Worm (Caenorhabditis elegans) whole organism, L1 larva: Measurements from ENCODE around the gene sdz-5.

ENCODE experiments used
- C04F5.9 ChIP-seq: sonication (generic microtip); optimal IDR thresholded peaks from 2 replicates; lab custom pipeline; 2016; ENCODE audit warnings: missing genetic modification characterization, missing compliant biosample characterization
- C16A3.4 ChIP-seq: fragments of 150-350 bp; optimal IDR thresholded peaks from 2 replicates; lab custom pipeline; 2014; ENCODE audit warnings: missing biosample characterization, missing genetic modification characterization
- C34B4.2 ChIP-seq: sonication (generic microtip); optimal IDR thresholded peaks from 2 replicates; lab custom pipeline; 2017; ENCODE audit warnings: mild to moderate bottlenecking, missing genetic modification characterization, missing compliant biosample characterization
- F16B12.6 ChIP-seq: fragments of 150-350 bp; optimal IDR thresholded peaks from 2 replicates; lab custom pipeline; 2014; ENCODE audit warnings: missing biosample characterization, missing genetic modification characterization
- Y116A8C.19 ChIP-seq: sonication (generic microtip); optimal IDR thresholded peaks from 2 replicates; lab custom pipeline; 2016; ENCODE audit warnings: missing compliant biosample characterization, missing genetic modification characterization, borderline replicate concordance
- aha-1 ChIP-seq: fragments of 150-350 bp; optimal IDR thresholded peaks from 2 replicates; lab custom pipeline; 2014; ENCODE audit warnings: missing biosample characterization, missing genetic modification characterization
- aly-2 ChIP-seq: fragments of 150-350 bp; optimal IDR thresholded peaks from 2 replicates; lab custom pipeline; 2014; ENCODE audit warnings: missing biosample characterization, missing genetic modification characterization
- blmp-1 ChIP-seq: fragments of 150-350 bp; optimal IDR thresholded peaks from 2 replicates; lab custom pipeline; 2014; ENCODE audit warnings: missing biosample characterization, missing genetic modification characterization
- ceh-63 ChIP-seq: fragments of 200-800 bp; sonication (Bioruptor generic); optimal IDR thresholded peaks from 2 replicates; lab custom pipeline; 2018; ENCODE audit warnings: mild to moderate bottlenecking, missing genetic modification characterization, missing compliant biosample characterization
- ceh-82 ChIP-seq, 3 experiments: fragments of 150-350 bp in 1 of 3; sonication (generic microtip) in 2 of 3; optimal IDR thresholded peaks; 2 replicates each; lab custom pipeline; 2014 to 2017; ENCODE audit warnings: missing biosample characterization in 3 of 3, missing genetic modification characterization in 3 of 3
- ceh-88 ChIP-seq: fragments of 200-800 bp; sonication (Bioruptor generic); IDR thresholded peaks from 2 replicates; pipeline ENCODE4 v1.3.6; 2022; ENCODE audit warnings: missing genetic modification characterization, missing compliant biosample characterization
- dpl-1 ChIP-seq, 3 experiments: fragments of 150-350 bp in 2 of 3; sonication (generic microtip) in 1 of 3; optimal IDR thresholded peaks; 2 replicates each; lab custom pipeline; 2014 to 2017; ENCODE audit warnings: missing biosample characterization in 3 of 3, missing genetic modification characterization in 3 of 3, missing genetic modification reagents in 3 of 3
- dsc-1 ChIP-seq: sonication (generic microtip); optimal IDR thresholded peaks from 2 replicates; lab custom pipeline; 2016; ENCODE audit warnings: mild to moderate bottlenecking, missing genetic modification characterization, missing compliant biosample characterization
- efl-1 ChIP-seq, 4 experiments: fragments of 150-350 bp; optimal IDR thresholded peaks in 3 of 4; peaks in 1 of 4; 1 replicate in 1 of 4; 2 replicates in 3 of 4; lab custom pipeline; 2014; ENCODE audit warnings: missing biosample characterization in 2 of 4, missing genetic modification characterization in 2 of 4, missing genetic modification reagents in 2 of 4
- egl-13 ChIP-seq: sonication (generic microtip); optimal IDR thresholded peaks from 2 replicates; lab custom pipeline; 2016; ENCODE audit warnings: missing genotype, missing genetic modification reagents, missing genetic modification characterization, missing compliant biosample characterization
- egl-27 ChIP-seq, 2 experiments: fragments of 150-350 bp in 1 of 2; sonication (generic microtip); optimal IDR thresholded peaks; 3 replicates each; lab custom pipeline; 2017 to 2018; ENCODE audit warnings: missing biosample characterization in 2 of 2, missing genetic modification characterization in 2 of 2, missing genetic modification reagents in 2 of 2
- elt-2 ChIP-seq: sonication (generic microtip); optimal IDR thresholded peaks from 2 replicates; lab custom pipeline; 2016; ENCODE audit warnings: missing genetic modification characterization, mild to moderate bottlenecking, inconsistent platforms, missing compliant biosample characterization, missing genetic modification reagents
- elt-3 ChIP-seq, 6 experiments: fragments of 150-350 bp in 1 of 6; sonication (generic microtip); optimal IDR thresholded peaks; 2 replicates each; lab custom pipeline; 2017 to 2018; ENCODE audit warnings: missing biosample characterization in 6 of 6, missing genetic modification characterization in 6 of 6, inconsistent platforms in 1 of 6
- ets-5 ChIP-seq: fragments of 200-800 bp; sonication (Bioruptor generic); IDR thresholded peaks from 2 replicates; pipeline ENCODE4 v1.3.6; 2022; ENCODE audit warnings: missing genetic modification characterization, missing compliant biosample characterization
- fkh-4 ChIP-seq: sonication (generic microtip); optimal IDR thresholded peaks from 2 replicates; lab custom pipeline; 2016; ENCODE audit warnings: missing compliant biosample characterization, missing genetic modification characterization, borderline replicate concordance
- hlh-17 ChIP-seq: fragments of 200-800 bp; sonication (Bioruptor generic); optimal IDR thresholded peaks from 2 replicates; lab custom pipeline; 2018; ENCODE audit warnings: missing genetic modification characterization, mild to moderate bottlenecking, missing compliant biosample characterization, moderate library complexity, borderline replicate concordance
- hlh-4 ChIP-seq: sonication (generic microtip); optimal IDR thresholded peaks from 2 replicates; lab custom pipeline; 2016; ENCODE audit warnings: mild to moderate bottlenecking, missing genetic modification characterization, missing compliant biosample characterization
- jun-1 ChIP-seq: fragments of 150-350 bp; optimal IDR thresholded peaks from 2 replicates; lab custom pipeline; 2014; ENCODE audit warnings: missing biosample characterization, missing genetic modification reagents, missing genetic modification characterization
- lin-15B ChIP-seq: fragments of 150-350 bp; sonication (generic microtip); optimal IDR thresholded peaks from 3 replicates; lab custom pipeline; 2014; ENCODE audit warnings: missing biosample characterization, missing genetic modification characterization
- lin-39 ChIP-seq: fragments of 150-350 bp; optimal IDR thresholded peaks from 2 replicates; lab custom pipeline; 2014; ENCODE audit warnings: missing biosample characterization, missing genetic modification reagents, missing genetic modification characterization
- lir-3 ChIP-seq: sonication (generic microtip); optimal IDR thresholded peaks from 2 replicates; lab custom pipeline; 2016; ENCODE audit warnings: mild to moderate bottlenecking, missing genetic modification characterization, moderate library complexity, missing compliant biosample characterization; ENCODE audit not compliant: poor library complexity
- lsy-2 ChIP-seq, 2 experiments: fragments of 150-350 bp; optimal IDR thresholded peaks; 2 replicates each; lab custom pipeline; 2014; ENCODE audit warnings: missing biosample characterization in 2 of 2, missing genetic modification characterization in 2 of 2
- mab-9 ChIP-seq: fragments of 200-800 bp; sonication (Bioruptor generic); IDR thresholded peaks from 2 replicates; pipeline ENCODE4 v1.3.6; 2022; ENCODE audit warnings: missing genetic modification reagents, missing genetic modification characterization, missing compliant biosample characterization
- mdl-1 ChIP-seq, 2 experiments: fragments of 150-350 bp; optimal IDR thresholded peaks; 2 replicates each; lab custom pipeline; 2014 to 2017; ENCODE audit warnings: missing biosample characterization in 2 of 2, missing genetic modification characterization in 2 of 2, inconsistent platforms in 1 of 2
- mep-1 ChIP-seq: fragments of 150-350 bp; optimal IDR thresholded peaks from 2 replicates; lab custom pipeline; 2014; ENCODE audit warnings: missing biosample characterization, missing genetic modification characterization
- nhr-11 ChIP-seq: fragments of 150-350 bp; optimal IDR thresholded peaks from 2 replicates; lab custom pipeline; 2014; ENCODE audit warnings: missing biosample characterization, missing genetic modification characterization
- nhr-20 ChIP-seq: sonication (generic microtip); optimal IDR thresholded peaks from 2 replicates; lab custom pipeline; 2016; ENCODE audit warnings: mild to moderate bottlenecking, missing genetic modification characterization, missing compliant biosample characterization
- nhr-237 ChIP-seq: fragments of 150-350 bp; optimal IDR thresholded peaks from 2 replicates; lab custom pipeline; 2014; ENCODE audit warnings: missing biosample characterization, missing genetic modification characterization
- nhr-77 ChIP-seq: fragments of 150-350 bp; optimal IDR thresholded peaks from 2 replicates; lab custom pipeline; 2014; ENCODE audit warnings: missing biosample characterization, missing genetic modification characterization
- nhr-84 ChIP-seq: sonication (generic microtip); optimal IDR thresholded peaks from 2 replicates; lab custom pipeline; 2017; ENCODE audit warnings: missing biosample characterization, missing genetic modification characterization
- nhr-85 ChIP-seq: sonication (generic microtip); peaks from one replicate; lab custom pipeline; 2016; ENCODE audit warnings: missing genetic modification characterization, inconsistent platforms, missing compliant biosample characterization
- nhr-90 ChIP-seq: sonication (generic microtip); optimal IDR thresholded peaks from 2 replicates; lab custom pipeline; 2016; ENCODE audit warnings: mild to moderate bottlenecking, missing genetic modification characterization, missing compliant biosample characterization; ENCODE audit not compliant: poor library complexity
- pag-3 ChIP-seq: sonication (generic microtip); optimal IDR thresholded peaks from 2 replicates; lab custom pipeline; 2017; ENCODE audit warnings: missing genetic modification characterization, mild to moderate bottlenecking, missing compliant biosample characterization, antibody characterized with exemption, borderline replicate concordance; ENCODE audit not compliant: insufficient read depth
- rnt-1 ChIP-seq: sonication (generic microtip); optimal IDR thresholded peaks from 2 replicates; lab custom pipeline; 2016; ENCODE audit warnings: mild to moderate bottlenecking, missing genetic modification characterization, moderate library complexity, missing compliant biosample characterization
- skn-1 ChIP-seq: fragments of 150-350 bp; optimal IDR thresholded peaks from 2 replicates; lab custom pipeline; 2014; ENCODE audit warnings: missing biosample characterization, missing genetic modification characterization
- snu-23 ChIP-seq: sonication (generic microtip); optimal IDR thresholded peaks from 2 replicates; lab custom pipeline; 2016; ENCODE audit warnings: missing genetic modification characterization, missing compliant biosample characterization
- sptf-1 ChIP-seq: fragments of 150-350 bp; optimal IDR thresholded peaks from 2 replicates; lab custom pipeline; 2014; ENCODE audit warnings: missing biosample characterization, missing genetic modification characterization
- swsn-7 ChIP-seq: sonication (generic microtip); optimal IDR thresholded peaks from 2 replicates; lab custom pipeline; 2016; ENCODE audit warnings: missing genetic modification characterization, missing compliant biosample characterization
- tbx-2 ChIP-seq: sonication (generic microtip); optimal IDR thresholded peaks from 2 replicates; lab custom pipeline; 2016; ENCODE audit warnings: missing genetic modification characterization, missing compliant biosample characterization
- unc-62 ChIP-seq: fragments of 150-350 bp; optimal IDR thresholded peaks from 2 replicates; lab custom pipeline; 2014; ENCODE audit warnings: missing biosample characterization, missing genetic modification reagents, missing genetic modification characterization
- unc-98 ChIP-seq: fragments of 200-800 bp; sonication (Bioruptor generic); IDR thresholded peaks from 2 replicates; pipeline ENCODE4 v1.3.6; 2022; ENCODE audit warnings: missing genetic modification characterization, missing compliant biosample characterization
- zag-1 ChIP-seq: fragments of 150-350 bp; optimal IDR thresholded peaks from 2 replicates; lab custom pipeline; 2014; ENCODE audit warnings: missing biosample characterization, missing genetic modification characterization

sdz-5 gene

ce11 chrII:2973940-2974402 is 34.5 kb upstream of the sdz-5 start (continued):
- TF ChIP-seq hlh-4 (tag; lab: Kevin White, UChicago) (no peak), aha-1 (peak; percentile 78), lsy-2 (tag; optimal IDR thresholded peaks at IDR 0.05; lab: Kevin White, UChicago) (peak; percentile 91 to 92), unc-62 (peak; percentile 87), lir-3 (tag; lab: Kevin White, UChicago) (peak; percentile 79), zag-1 (peak; percentile 28), ceh-82 (tag; optimal IDR thresholded peaks at IDR 0.05; lab: Kevin White, UChicago) (peak; percentile 75 to 96 (median 94)), snu-23 (GFP tag; lab: Kevin White, UChicago) (peak; percentile 94), ets-5 (GFP tag; lab: Robert Waterston, UW) (peak; percentile 87; the same call in 1 of the 2 replicates), mep-1 (tag; lab: Kevin White, UChicago) (peak; percentile 92), C16A3.4 (tag; lab: Kevin White, UChicago) (peak; percentile 82), pag-3 (no peak), lin-39 (tag; lab: Kevin White, UChicago) (peak; percentile 89), F16B12.6 (tag; lab: Kevin White, UChicago) (peak; percentile 38), rnt-1 (peak; percentile 93), aly-2 (no peak), nhr-85 (tag; lab: Kevin White, UChicago) (peak; percentile 100), blmp-1 (tag; lab: Kevin White, UChicago) (peak; percentile 93), Y116A8C.19 (tag; lab: Kevin White, UChicago) (no peak), unc-98 (GFP tag; lab: Robert Waterston, UW) (peak; percentile 79; the same call in 1 of the 2 replicates), mab-9 (GFP tag; lab: Robert Waterston, UW) (peak; percentile 99), jun-1 (tag; lab: Kevin White, UChicago) (peak; percentile 98), lin-15B (no peak), nhr-77 (peak; percentile 85), nhr-11 (tag; lab: Kevin White, UChicago) (peak; percentile 90), fkh-4 (tag; lab: Kevin White, UChicago) (peak; percentile 42), nhr-90 (tag; lab: Kevin White, UChicago) (peak; percentile 96), ceh-88 (GFP tag; lab: Robert Waterston, UW) (peak; percentile 96), C04F5.9 (peak; percentile 72), skn-1 (tag; lab: Kevin White, UChicago) (peak; percentile 93), nhr-84 (tag; lab: Kevin White, UChicago) (peak; percentile 63), tbx-2 (tag; lab: Kevin White, UChicago) (peak; percentile 98)

DNA sequence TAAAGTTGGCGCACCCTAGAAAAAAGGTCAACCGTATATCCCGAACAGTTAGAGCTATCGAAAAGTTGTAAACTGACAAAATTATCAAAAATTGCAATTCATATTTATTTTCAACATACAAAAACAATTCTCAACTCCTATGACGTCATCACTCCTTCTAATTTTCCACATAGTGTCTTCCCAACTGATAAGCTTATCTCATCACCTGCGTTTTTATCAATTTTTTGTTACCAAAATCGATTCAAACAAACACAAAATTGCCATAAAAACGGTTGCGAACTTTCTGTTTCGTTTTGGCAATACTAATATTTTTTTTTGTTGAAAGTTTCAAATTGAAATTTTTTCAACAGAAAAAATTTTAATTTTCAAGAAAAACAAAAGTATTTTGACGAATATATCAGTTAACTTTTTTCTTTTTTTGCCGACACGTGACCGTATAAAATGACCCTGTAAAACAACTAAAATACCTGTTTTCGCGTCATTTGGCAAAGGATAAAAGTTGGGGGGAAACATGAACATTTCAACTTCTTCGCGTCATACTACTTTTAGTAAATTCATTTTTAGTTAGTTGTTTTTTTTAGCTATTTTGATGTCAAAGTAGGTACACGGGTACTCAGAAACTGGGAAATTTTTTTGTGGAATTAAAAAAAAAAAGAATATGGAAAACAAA is 32.8 kb upstream of the sdz-5 start:
- TF ChIP-seq ceh-88 (GFP tag; lab: Robert Waterston, UW) = no peak
- TF ChIP-seq swsn-7 (tag; lab: Kevin White, UChicago) = no peak
- no peak for TF ChIP-seq sptf-1 (tag; lab: Kevin White, UChicago)
- TF ChIP-seq mep-1 (tag; lab: Kevin White, UChicago) = peak; percentile 14
- TF ChIP-seq nhr-85 (tag; lab: Kevin White, UChicago) = peak; percentile 87
- TF ChIP-seq egl-13 = no peak
- TF ChIP-seq C34B4.2 = no peak
- TF ChIP-seq egl-27 (tag; optimal IDR thresholded peaks at IDR 0.05; lab: Kevin White, UChicago) = no peak
- peak in 2 of 6 experiments; percentile 25 to 42 for TF ChIP-seq elt-3 (tag; optimal IDR thresholded peaks at IDR 0.05; lab: Kevin White, UChicago)
- no peak for TF ChIP-seq ets-5 (GFP tag; lab: Robert Waterston, UW)
- peak in 1 of 2 experiments; percentile 23 for TF ChIP-seq mdl-1 (tag; optimal IDR thresholded peaks at IDR 0.05; lab: Kevin White, UChicago)
- no peak for TF ChIP-seq nhr-237 (tag; lab: Kevin White, UChicago)
- no peak for TF ChIP-seq dpl-1 (GFP tag; optimal IDR thresholded peaks at IDR 0.05; lab: Kevin White, UChicago)
- TF ChIP-seq hlh-4 (tag; lab: Kevin White, UChicago) = no peak
- peak in 1 of 2 experiments; percentile 8 for TF ChIP-seq efl-1 (optimal IDR thresholded peaks at IDR 0.05; lab: Kevin White, UChicago)
- peak in 1 of 2 experiments; percentile 1 for TF ChIP-seq efl-1 (GFP tag; optimal IDR thresholded peaks at IDR 0.05 in 1 of 2; lab: Kevin White, UChicago)
- no peak for TF ChIP-seq ceh-82 (tag; optimal IDR thresholded peaks at IDR 0.05; lab: Kevin White, UChicago)
- peak in 1 of 2 experiments; percentile 16 for TF ChIP-seq lsy-2 (tag; optimal IDR thresholded peaks at IDR 0.05; lab: Kevin White, UChicago)
- no peak for TF ChIP-seq C16A3.4 (tag; lab: Kevin White, UChicago)
- TF ChIP-seq tbx-2 (tag; lab: Kevin White, UChicago) = no peak
- peak; percentile 49 for TF ChIP-seq blmp-1 (tag; lab: Kevin White, UChicago)
- TF ChIP-seq dsc-1 (tag; lab: Kevin White, UChicago) = no peak
- TF ChIP-seq elt-2 (tag; lab: Kevin White, UChicago) = peak; percentile 91
- TF ChIP-seq unc-62 = no peak
- TF ChIP-seq ceh-63 (GFP tag; lab: Kevin White, UChicago) = no peak
- no peak for TF ChIP-seq nhr-90 (tag; lab: Kevin White, UChicago)
- peak; percentile 14 for TF ChIP-seq nhr-20 (tag; lab: Kevin White, UChicago)
- peak; percentile 43 for TF ChIP-seq snu-23 (GFP tag; lab: Kevin White, UChicago)
- no peak for TF ChIP-seq hlh-17
